Fruit fly (Drosophila melanogaster): ENCODE measurements around the gene CG5024.

The CG5024 gene

DNA sequence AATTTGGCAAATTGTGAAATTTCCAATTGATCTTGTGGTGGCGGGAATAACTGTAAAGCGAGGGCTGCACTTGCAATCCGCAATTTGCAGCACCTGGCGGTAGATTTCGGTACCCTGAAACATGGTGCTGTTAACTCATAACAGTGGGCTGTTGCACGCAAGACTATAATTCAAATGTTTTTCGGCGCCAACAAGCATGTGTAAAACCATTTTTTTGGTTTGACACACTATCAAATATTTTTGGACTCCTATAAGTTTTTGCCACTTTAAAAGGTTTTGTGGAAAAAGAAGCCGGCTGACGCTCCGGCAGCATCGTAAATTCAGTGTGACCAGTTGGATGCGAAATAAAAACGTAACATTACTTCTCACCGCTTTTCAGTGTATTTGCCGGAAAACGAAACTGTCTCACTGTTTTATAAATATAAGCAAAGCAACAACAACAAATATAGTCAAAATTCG is 40.4 kb downstream of the CG5024 start, which contains the start of the genes CG14545 and CG5886 (continued):
- TF ChIP-seq CG17186 (GFP tag; optimal IDR thresholded peaks at IDR 0.05) (peak; percentile 100), insv (GFP tag; optimal IDR thresholded peaks at IDR 0.05) (peak in 1 of 2 experiments; percentile 3), Lhr (GFP tag; optimal IDR thresholded peaks at IDR 0.05) (peak; percentile 74), CG4820 (GFP tag; optimal IDR thresholded peaks at IDR 0.05) (no peak), CG2120 (GFP tag; optimal IDR thresholded peaks at IDR 0.05) (peak; percentile 37), Med (GFP tag) (peak; percentile 63), MBD-R2 (GFP tag; IDR thresholded peaks at IDR 0.05) (peak; percentile 44; the same call in 1 of the 2 replicates), CG42726 (GFP tag; IDR thresholded peaks at IDR 0.05; ENCODE audit: partially characterized antibody) (0 out of 2 replicates have a peak, but pooled peaks have one; percentile 32), Ada2b (GFP tag; IDR thresholded peaks at IDR 0.05) (no peak), CG7928 (GFP tag; optimal IDR thresholded peaks at IDR 0.05) (peak; percentile 88), CG4617 (GFP tag; optimal IDR thresholded peaks at IDR 0.05; ENCODE audit: borderline replicate concordance) (peak; percentile 29), Myb (GFP tag; optimal IDR thresholded peaks at IDR 0.05) (peak; percentile 53), Ets97D (GFP tag; optimal IDR thresholded peaks at IDR 0.05) (peak; percentile 59), CG2116 (GFP tag; optimal IDR thresholded peaks at IDR 0.05) (peak; percentile 37), phol (tag; optimal IDR thresholded peaks at IDR 0.05) (peak; percentile 35), gfzf (GFP tag; optimal IDR thresholded peaks at IDR 0.05) (peak; percentile 91), CG10267 (tag; optimal IDR thresholded peaks at IDR 0.05) (peak; percentile 47), hkb (optimal IDR thresholded peaks at IDR 0.05) (peak; percentile 93), hkb (GFP tag; IDR thresholded peaks at IDR 0.05) (no peak), CG33557 (GFP tag; optimal IDR thresholded peaks at IDR 0.05) (peak; percentile 16), Elba2 (GFP tag; optimal IDR thresholded peaks at IDR 0.05) (peak; percentile 94), YL-1 (GFP tag; optimal IDR thresholded peaks at IDR 0.05) (peak; percentile 19), trem (tag; optimal IDR thresholded peaks at IDR 0.05) (peak; percentile 82), CG17359 (tag; optimal IDR thresholded peaks at IDR 0.05) (no peak), nmo (GFP tag; optimal IDR thresholded peaks at IDR 0.05) (peak; percentile 63), esg (GFP tag; conservative IDR thresholded peaks at IDR 0.05) (no peak), CoRest (tag; optimal IDR thresholded peaks at IDR 0.05) (peak; percentile 23), CG13287 (GFP tag; IDR thresholded peaks at IDR 0.05; ENCODE audit: partially characterized antibody) (0 out of 2 replicates have a peak, but pooled peaks have one; percentile 47), CTCF (GFP tag; optimal IDR thresholded peaks at IDR 0.05) (peak; percentile 93), CG9609 (GFP tag; optimal IDR thresholded peaks at IDR 0.05) (no peak), Rx (GFP tag; IDR thresholded peaks at IDR 0.05) (peak; percentile 26; the same call in 1 of the 2 replicates), ci (GFP tag; IDR thresholded peaks at IDR 0.05) (0 out of 3 replicates have a peak, but pooled peaks have one; percentile 45), Rfx (GFP tag; IDR thresholded peaks at IDR 0.05) (peak; percentile 18; the same call in 1 of the 2 replicates), dpn (GFP tag; optimal IDR thresholded peaks at IDR 0.05) (peak in 1 of 2 experiments; percentile 4), CG8944 (GFP tag; optimal IDR thresholded peaks at IDR 0.05) (no peak), zfh1 (GFP tag; IDR thresholded peaks at IDR 0.05) (0 out of 3 replicates have a peak, but pooled peaks have one; percentile 23), luna (GFP tag; optimal IDR thresholded peaks at IDR 0.05) (no peak), zf30C (GFP tag; optimal IDR thresholded peaks at IDR 0.05) (no peak), Sry-δ (GFP tag; optimal IDR thresholded peaks at IDR 0.05) (peak; percentile 37), crol (GFP tag; IDR thresholded peaks at IDR 0.05) (no peak), CG14965 (GFP tag; optimal IDR thresholded peaks at IDR 0.05; ENCODE audit: borderline replicate concordance) (peak; percentile 36), CG4360 (GFP tag; IDR thresholded peaks at IDR 0.05) (peak; percentile 84), CG15514 (GFP tag; optimal IDR thresholded peaks at IDR 0.05) (peak; percentile 33)

Data from whole organism, embryonic.